Worm (Caenorhabditis elegans) whole organism, young adult: Measurements from ENCODE around the gene anmt-3.
A peak's percentile ranks its signal among the peaks of the same experiment; 100 is the strongest.

Source experiments
- B0019.2 ChIP-seq: fragments of 200-800 bp; sonication (Bioruptor generic); conservative IDR thresholded peaks from 2 replicates; pipeline ENCODE4 v1.3.6; 2022; ENCODE audit warnings: missing genetic modification reagents, missing genetic modification characterization, missing compliant biosample characterization
- D2030.7 ChIP-seq: fragments of 200-800 bp; sonication (Bioruptor generic); IDR thresholded peaks from 2 replicates; pipeline ENCODE4 v1.3.6; 2022; ENCODE audit warnings: missing genetic modification reagents, missing genetic modification characterization, missing compliant biosample characterization
- F23B12.7 ChIP-seq: sonication (generic microtip); optimal IDR thresholded peaks from 2 replicates; lab custom pipeline; 2017; ENCODE audit warnings: missing genetic modification characterization, mild to moderate bottlenecking, missing compliant biosample characterization, antibody characterized with exemption, moderate library complexity; ENCODE audit not compliant: insufficient read depth
- F39B2.1 ChIP-seq: fragments of 200-800 bp; sonication (Bioruptor generic); IDR thresholded peaks from 2 replicates; pipeline ENCODE4 v1.3.6; 2022; ENCODE audit warnings: missing genetic modification reagents, missing genetic modification characterization, missing compliant biosample characterization
- F49E8.2 ChIP-seq: sonication (generic microtip); optimal IDR thresholded peaks from 3 replicates; lab custom pipeline; 2017; ENCODE audit warnings: missing genetic modification characterization, mild to moderate bottlenecking, missing compliant biosample characterization, antibody characterized with exemption, moderate library complexity; ENCODE audit not compliant: insufficient read depth
- T26A5.8 ChIP-seq: sonication (generic microtip); optimal IDR thresholded peaks from 2 replicates; lab custom pipeline; 2016; ENCODE audit warnings: missing genetic modification characterization, missing compliant biosample characterization
- Y95B8A.8 ChIP-seq: fragments of 200-800 bp; sonication (Bioruptor generic); IDR thresholded peaks from 2 replicates; pipeline ENCODE4 v1.3.6; 2022; ENCODE audit warnings: missing genetic modification reagents, missing genetic modification characterization, missing compliant biosample characterization
- ZK185.1 ChIP-seq: sonication (generic microtip); optimal IDR thresholded peaks from 2 replicates; lab custom pipeline; 2016; ENCODE audit warnings: mild to moderate bottlenecking, missing genetic modification characterization, missing compliant biosample characterization; ENCODE audit not compliant: poor library complexity, severe bottlenecking
- aptf-2 ChIP-seq: fragments of 200-800 bp; sonication (Bioruptor generic); conservative IDR thresholded peaks from 2 replicates; pipeline ENCODE4 v1.3.6; 2022; ENCODE audit warnings: missing genetic modification reagents, missing genetic modification characterization, missing compliant biosample characterization
- aptf-3 ChIP-seq: fragments of 200-800 bp; sonication (Bioruptor generic); IDR thresholded peaks from 2 replicates; pipeline ENCODE4 v1.3.6; 2022; ENCODE audit warnings: missing genetic modification characterization, missing compliant biosample characterization
- athp-1 ChIP-seq: sonication (generic microtip); optimal IDR thresholded peaks from 2 replicates; lab custom pipeline; 2017; ENCODE audit warnings: mild to moderate bottlenecking, missing genetic modification characterization, missing compliant biosample characterization
- cebp-2 ChIP-seq: fragments of 200-800 bp; sonication (Bioruptor generic); IDR thresholded peaks from 2 replicates; pipeline ENCODE4 v1.3.6; 2022; ENCODE audit warnings: missing genetic modification characterization, missing compliant biosample characterization
- ceh-100 ChIP-seq: fragments of 200-800 bp; sonication (Bioruptor generic); IDR thresholded peaks from 2 replicates; pipeline ENCODE4 v1.3.6; 2022; ENCODE audit warnings: missing genetic modification reagents, missing genetic modification characterization, missing compliant biosample characterization
- ceh-58 ChIP-seq: fragments of 200-800 bp; sonication (Bioruptor generic); IDR thresholded peaks from 2 replicates; pipeline ENCODE4 v1.3.6; 2022; ENCODE audit warnings: missing genetic modification characterization, missing compliant biosample characterization
- ceh-91 ChIP-seq: fragments of 200-800 bp; sonication (Bioruptor generic); IDR thresholded peaks from 2 replicates; pipeline ENCODE4 v1.3.6; 2022; ENCODE audit warnings: missing genetic modification reagents, missing genetic modification characterization, missing compliant biosample characterization
- chd-7 ChIP-seq: sonication (generic microtip); optimal IDR thresholded peaks from 2 replicates; lab custom pipeline; 2016; ENCODE audit warnings: mild to moderate bottlenecking, missing genetic modification characterization, moderate library complexity, missing compliant biosample characterization
- dox-1 ChIP-seq: fragments of 200-800 bp; sonication (Bioruptor generic); IDR thresholded peaks from 2 replicates; pipeline ENCODE4 v1.3.6; 2022; ENCODE audit warnings: missing genetic modification reagents, missing genetic modification characterization, missing compliant biosample characterization
- dpl-1 ChIP-seq: fragments of 150-350 bp; optimal IDR thresholded peaks from 2 replicates; lab custom pipeline; 2014; ENCODE audit warnings: missing biosample characterization, missing genetic modification reagents, missing genetic modification characterization
- egl-18 ChIP-seq: fragments of 200-800 bp; sonication (Bioruptor generic); IDR thresholded peaks from 2 replicates; pipeline ENCODE4 v1.3.6; 2022; ENCODE audit warnings: missing genetic modification reagents, missing genetic modification characterization, missing compliant biosample characterization
- egrh-3 ChIP-seq: fragments of 200-800 bp; sonication (Bioruptor generic); IDR thresholded peaks from 2 replicates; pipeline ENCODE4 v1.3.6; 2022; ENCODE audit warnings: missing genetic modification reagents, missing genetic modification characterization, missing compliant biosample characterization
- hmg-1.2 ChIP-seq: fragments of 200-800 bp; sonication (Bioruptor generic); IDR thresholded peaks from 2 replicates; pipeline ENCODE4 v1.3.6; 2022; ENCODE audit warnings: missing genetic modification reagents, missing genetic modification characterization, missing compliant biosample characterization
- hrde-1 ChIP-seq: sonication (generic microtip); optimal IDR thresholded peaks from 2 replicates; lab custom pipeline; 2016; ENCODE audit warnings: missing genetic modification characterization, mild to moderate bottlenecking, missing compliant biosample characterization, moderate library complexity, missing genotype, missing genetic modification reagents, borderline replicate concordance
- lag-1 ChIP-seq: fragments of 200-800 bp; sonication (Bioruptor generic); IDR thresholded peaks from 2 replicates; pipeline ENCODE4 v1.3.6; 2022; ENCODE audit warnings: missing genetic modification reagents, missing genetic modification characterization, missing compliant biosample characterization
- lin-35 ChIP-seq, 3 experiments: fragments of 150-350 bp in 2 of 3; sonication (generic microtip) in 1 of 3; optimal IDR thresholded peaks; 2 replicates each; lab custom pipeline; 2014 to 2018; ENCODE audit warnings: missing biosample characterization in 3 of 3, missing genetic modification characterization in 3 of 3, missing genetic modification reagents in 3 of 3
- nfya-1 ChIP-seq: sonication (generic microtip); optimal IDR thresholded peaks from 2 replicates; lab custom pipeline; 2017; ENCODE audit warnings: antibody characterized with exemption, missing compliant biosample characterization, missing genetic modification characterization, borderline replicate concordance; ENCODE audit not compliant: insufficient read depth
- nfya-2 ChIP-seq: fragments of 200-800 bp; sonication (Bioruptor generic); IDR thresholded peaks from 2 replicates; pipeline ENCODE4 v1.3.6; 2022; ENCODE audit warnings: missing genetic modification reagents, missing genetic modification characterization, missing compliant biosample characterization
- pbrm-1 ChIP-seq: fragments of 200-800 bp; sonication (Bioruptor generic); IDR thresholded peaks from 2 replicates; pipeline ENCODE4 v1.3.6; 2022; ENCODE audit warnings: missing genetic modification reagents, missing genetic modification characterization, missing compliant biosample characterization
- rec-8 ChIP-seq, 2 experiments: sonication (generic microtip); optimal IDR thresholded peaks; 2 replicates each; lab custom pipeline; 2016; ENCODE audit warnings: mild to moderate bottlenecking in 2 of 2, missing genetic modification characterization in 2 of 2, missing genetic modification reagents in 2 of 2, missing genotype in 2 of 2, missing biosample characterization in 1 of 2, missing compliant biosample characterization in 1 of 2, moderate library complexity in 1 of 2
- sea-2 ChIP-seq: fragments of 200-800 bp; sonication (Bioruptor generic); IDR thresholded peaks from 2 replicates; pipeline ENCODE4 v1.3.6; 2022; ENCODE audit warnings: missing genetic modification characterization, missing compliant biosample characterization
- snpc-1.3 ChIP-seq: sonication (generic microtip); optimal IDR thresholded peaks from 2 replicates; lab custom pipeline; 2017; ENCODE audit warnings: missing genetic modification characterization, mild to moderate bottlenecking, missing compliant biosample characterization, antibody characterized with exemption, moderate library complexity, missing genotype, missing genetic modification reagents; ENCODE audit not compliant: insufficient read depth
- snpc-3.4 ChIP-seq: sonication (generic microtip); optimal IDR thresholded peaks from 2 replicates; lab custom pipeline; 2017; ENCODE audit warnings: missing genetic modification characterization, mild to moderate bottlenecking, missing compliant biosample characterization, antibody characterized with exemption, moderate library complexity, missing genotype, missing genetic modification reagents
- somi-1 ChIP-seq: fragments of 200-800 bp; sonication (Bioruptor generic); optimal IDR thresholded peaks from 2 replicates; lab custom pipeline; 2018; ENCODE audit warnings: mild to moderate bottlenecking, missing genetic modification characterization, missing compliant biosample characterization
- tbp1 ChIP-seq: fragments of 200-800 bp; sonication (Bioruptor generic); optimal IDR thresholded peaks from 2 replicates; lab custom pipeline; 2018; ENCODE audit warnings: mild to moderate bottlenecking, missing genetic modification characterization, missing compliant biosample characterization
- unc-130 ChIP-seq: sonication (generic microtip); optimal IDR thresholded peaks from 2 replicates; lab custom pipeline; 2016; ENCODE audit warnings: missing genetic modification reagents, missing genetic modification characterization, missing compliant biosample characterization
- zfh-2 ChIP-seq: fragments of 200-800 bp; sonication (Bioruptor generic); conservative IDR thresholded peaks from 2 replicates; pipeline ENCODE4 v1.3.6; 2022; ENCODE audit warnings: missing genetic modification reagents, missing genetic modification characterization, missing compliant biosample characterization
- zim-3 ChIP-seq: sonication (generic microtip); optimal IDR thresholded peaks from 2 replicates; lab custom pipeline; 2017; ENCODE audit warnings: mild to moderate bottlenecking, missing genetic modification characterization, moderate library complexity, missing compliant biosample characterization
- ztf-3 ChIP-seq: fragments of 200-800 bp; sonication (Bioruptor generic); optimal IDR thresholded peaks from 2 replicates; lab custom pipeline; 2018; ENCODE audit warnings: mild to moderate bottlenecking, missing genetic modification characterization, missing compliant biosample characterization
- ztf-6 ChIP-seq: fragments of 200-800 bp; sonication (Bioruptor generic); IDR thresholded peaks from 2 replicates; pipeline ENCODE4 v1.3.6; 2022; ENCODE audit warnings: missing genetic modification reagents, missing genetic modification characterization, missing compliant biosample characterization

Gene anmt-3

DNA sequence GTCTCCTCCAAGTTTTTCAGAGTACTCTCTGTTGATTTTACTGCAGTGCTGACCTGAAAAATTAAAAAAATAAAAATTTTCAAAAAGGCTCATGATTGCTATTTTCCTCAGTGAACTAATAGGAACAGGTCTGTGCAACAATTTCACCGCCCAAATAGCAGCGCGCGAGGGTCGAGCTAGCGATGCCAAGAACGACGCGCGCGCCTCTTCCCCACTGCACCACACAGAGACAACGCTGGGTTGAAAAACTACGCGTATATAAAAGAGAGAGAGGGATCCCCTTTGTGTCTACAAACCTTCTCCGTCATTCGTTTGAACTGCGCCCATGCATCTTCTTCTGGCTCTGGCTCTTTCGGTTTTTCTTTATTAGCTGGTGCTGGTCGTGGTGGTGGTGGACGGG, 12.0 kb upstream of the anmt-3 start (continued):
- TF ChIP-seq cebp-2 (GFP tag; lab: Robert Waterston, UW), result peak; percentile 98
- no peak for TF ChIP-seq B0019.2
- peak; percentile 56; the same call in 1 of the 2 replicates for TF ChIP-seq ztf-6 (GFP tag; lab: Robert Waterston, UW)
- peak; percentile 87 for TF ChIP-seq dox-1 (GFP tag; lab: Robert Waterston, UW)
- peak; percentile 94 for TF ChIP-seq ZK185.1 (tag; lab: Kevin White, UChicago)
- TF ChIP-seq dpl-1, result no peak
- TF ChIP-seq hmg-1.2 (GFP tag; lab: Robert Waterston, UW), result peak; percentile 78
- TF ChIP-seq ztf-3 (GFP tag; lab: Kevin White, UChicago), result peak; percentile 35
- TF ChIP-seq zim-3 (tag; lab: Kevin White, UChicago), result peak; percentile 94
- peak; percentile 99 for TF ChIP-seq tbp1 (GFP tag; lab: Kevin White, UChicago)
- TF ChIP-seq sea-2, result peak; percentile 74; the same call in 1 of the 2 replicates
- TF ChIP-seq rec-8 (tag; optimal IDR thresholded peaks at IDR 0.05; lab: Kevin White, UChicago), result peak; percentile 88 to 96
- peak; percentile 95 for TF ChIP-seq athp-1 (tag; lab: Kevin White, UChicago)
- peak; percentile 94 for TF ChIP-seq F23B12.7
- peak; percentile 95 for TF ChIP-seq chd-7 (tag; lab: Kevin White, UChicago)
- 0 out of 2 replicates have a peak, but pooled peaks have one; percentile 64 for TF ChIP-seq aptf-3 (GFP tag; lab: Robert Waterston, UW)
- 0 out of 2 replicates have a peak, but pooled peaks have one; percentile 80 for TF ChIP-seq Y95B8A.8 (GFP tag; lab: Robert Waterston, UW)
- TF ChIP-seq ceh-91, result no peak; the same call in 1 of the 2 replicates
- peak; percentile 81 for TF ChIP-seq T26A5.8
- peak; percentile 58 for TF ChIP-seq D2030.7 (GFP tag; lab: Robert Waterston, UW)
- no peak for TF ChIP-seq nfya-1 (tag; lab: Kevin White, UChicago)
- 0 out of 2 replicates have a peak, but pooled peaks have one; percentile 44 for TF ChIP-seq aptf-2
- TF ChIP-seq ceh-58 (GFP tag; lab: Robert Waterston, UW), result peak; percentile 95; the same call in 1 of the 2 replicates
- TF ChIP-seq snpc-1.3, result peak; percentile 92
- peak in 2 of 3 experiments; percentile 35 to 70 for TF ChIP-seq lin-35 (GFP tag; optimal IDR thresholded peaks at IDR 0.05; lab: Kevin White, UChicago)
- TF ChIP-seq unc-130 (GFP tag; lab: Kevin White, UChicago), result peak; percentile 76
- no peak for TF ChIP-seq nfya-2
- peak; percentile 92 for TF ChIP-seq zfh-2
- TF ChIP-seq F49E8.2, result peak; percentile 71
- TF ChIP-seq somi-1 (GFP tag; lab: Kevin White, UChicago), result peak; percentile 85
- peak; percentile 59; the same call in 1 of the 2 replicates for TF ChIP-seq pbrm-1 (GFP tag; lab: Robert Waterston, UW)
- peak; percentile 76 for TF ChIP-seq ceh-100 (GFP tag; lab: Robert Waterston, UW)
- TF ChIP-seq F39B2.1 (GFP tag; lab: Robert Waterston, UW), result peak; percentile 47; the same call in 1 of the 2 replicates
- peak; percentile 86 for TF ChIP-seq hrde-1 (tag; lab: Kevin White, UChicago)
- peak; percentile 63 for TF ChIP-seq egrh-3 (GFP tag; lab: Robert Waterston, UW)
- TF ChIP-seq lag-1 (GFP tag; lab: Robert Waterston, UW), result no peak
- TF ChIP-seq snpc-3.4 (tag; lab: Kevin White, UChicago), result peak; percentile 84
- TF ChIP-seq egl-18, result 0 out of 2 replicates have a peak, but pooled peaks have one; percentile 60
